Worm (Caenorhabditis elegans): ENCODE measurements around the gene cup-16.

The cup-16 gene

DNA sequence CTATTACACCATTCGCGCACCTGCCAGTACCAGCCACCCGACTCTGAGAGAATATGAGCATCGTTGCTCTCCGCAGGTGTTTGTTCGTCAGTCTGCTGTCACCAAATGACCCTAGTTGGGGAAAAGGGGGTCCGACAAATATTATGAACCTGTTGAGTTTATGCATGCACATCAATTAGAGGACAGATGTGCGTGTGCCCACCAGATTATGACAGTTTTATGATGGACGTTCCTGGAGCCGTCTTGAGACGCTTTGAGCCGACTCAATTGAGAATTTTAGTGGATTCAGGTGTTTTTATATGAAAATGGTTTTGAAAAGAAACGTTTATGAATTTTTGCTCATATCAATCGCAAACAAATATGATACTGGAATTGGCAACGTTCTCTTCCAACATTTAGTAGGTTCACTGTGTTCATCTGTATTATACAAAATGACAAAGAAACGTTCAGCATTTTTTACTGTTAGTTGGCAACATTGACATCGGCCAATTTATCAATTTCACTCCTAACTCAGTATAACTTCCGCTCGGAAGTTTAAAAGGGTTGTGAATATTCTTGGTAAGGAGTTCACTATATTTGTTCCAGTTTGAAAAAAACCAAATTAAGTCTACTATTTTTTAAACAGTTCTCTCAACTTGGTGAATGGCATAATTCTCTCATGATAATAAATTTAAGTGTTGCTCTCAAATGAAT, 40.4 kb downstream of the cup-16 start (continued):
- peak in 1 of 3 experiments; percentile 55 for TF ChIP-seq lin-35 (GFP tag; optimal IDR thresholded peaks at IDR 0.05)
- TF ChIP-seq egl-44 (GFP tag; IDR thresholded peaks at IDR 0.05) = 0 out of 2 replicates have a peak, but pooled peaks have one; percentile 10
- peak; percentile 96 for TF ChIP-seq ama-1 (optimal IDR thresholded peaks at IDR 0.05)
- no peak for TF ChIP-seq ama-1 (GFP tag; optimal IDR thresholded peaks at IDR 0.05)
- TF ChIP-seq zim-3 (tag; optimal IDR thresholded peaks at IDR 0.05) = no peak
- peak; percentile 86; the same call in 1 of the 2 replicates for TF ChIP-seq Y56A3A.18 (GFP tag; IDR thresholded peaks at IDR 0.05)
- TF ChIP-seq ztf-18 (tag; optimal IDR thresholded peaks at IDR 0.05) = peak; percentile 7
- no peak for TF ChIP-seq bed-2 (GFP tag; IDR thresholded peaks at IDR 0.05)
- no peak for TF ChIP-seq ceh-91 (GFP tag; IDR thresholded peaks at IDR 0.05)
- no peak for TF ChIP-seq sptf-2 (GFP tag; optimal IDR thresholded peaks at IDR 0.05)
- TF ChIP-seq ztf-22 (GFP tag; optimal IDR thresholded peaks at IDR 0.05) = peak; percentile 62
- TF ChIP-seq lin-54 (GFP tag; optimal IDR thresholded peaks at IDR 0.05) = peak; percentile 46
- peak; percentile 4 for TF ChIP-seq ZK185.1 (tag; optimal IDR thresholded peaks at IDR 0.05; ENCODE audit: poor library complexity, severe bottlenecking)
- TF ChIP-seq mxl-1 (tag; optimal IDR thresholded peaks at IDR 0.05) = peak; percentile 63
- peak; percentile 68 for TF ChIP-seq lin-40 (tag; optimal IDR thresholded peaks at IDR 0.05)
- TF ChIP-seq F39B2.1 (GFP tag; IDR thresholded peaks at IDR 0.05) = no peak
- no peak for TF ChIP-seq athp-1 (tag; optimal IDR thresholded peaks at IDR 0.05)
- no peak for TF ChIP-seq attf-3 (GFP tag; conservative IDR thresholded peaks at IDR 0.05)
- TF ChIP-seq ztf-3 (GFP tag; optimal IDR thresholded peaks at IDR 0.05) = peak; percentile 77
- no peak for TF ChIP-seq ztf-26 (tag; optimal IDR thresholded peaks at IDR 0.05)
- no peak for TF ChIP-seq pha-4 (tag; optimal IDR thresholded peaks at IDR 0.05)
- peak; percentile 39 to 41 for TF ChIP-seq let-607 (tag; optimal IDR thresholded peaks at IDR 0.05)
- no peak for TF ChIP-seq rpc-1 (optimal IDR thresholded peaks at IDR 0.05)
- TF ChIP-seq rpc-1 (tag; optimal IDR thresholded peaks at IDR 0.05) = no peak
- no peak for TF ChIP-seq egl-18 (GFP tag; IDR thresholded peaks at IDR 0.05)
- TF ChIP-seq chd-7 (tag; optimal IDR thresholded peaks at IDR 0.05) = peak; percentile 86
- peak; percentile 75 for TF ChIP-seq dox-1 (GFP tag; IDR thresholded peaks at IDR 0.05)
- TF ChIP-seq madf-6 (GFP tag; IDR thresholded peaks at IDR 0.05) = peak; percentile 32; the same call in 1 of the 2 replicates
- TF ChIP-seq nhr-27 (tag; optimal IDR thresholded peaks at IDR 0.05) = peak; percentile 54
- TF ChIP-seq T07F8.4 (tag; optimal IDR thresholded peaks at IDR 0.05) = peak; percentile 6
- peak; percentile 55; the same call in 1 of the 2 replicates for TF ChIP-seq ceh-40 (GFP tag; IDR thresholded peaks at IDR 0.05)
- peak; percentile 70 for TF ChIP-seq zfh-2 (GFP tag; conservative IDR thresholded peaks at IDR 0.05)
- no peak for TF ChIP-seq lsy-27 (tag; optimal IDR thresholded peaks at IDR 0.05; ENCODE audit: borderline replicate concordance, insufficient read depth)
- TF ChIP-seq K11D2.4 (GFP tag; IDR thresholded peaks at IDR 0.05) = peak; percentile 78
- peak; percentile 90 for TF ChIP-seq tlf-1 (GFP tag; optimal IDR thresholded peaks at IDR 0.05)
- TF ChIP-seq ztf-6 (GFP tag; IDR thresholded peaks at IDR 0.05) = no peak
- TF ChIP-seq let-526 (GFP tag; IDR thresholded peaks at IDR 0.05) = peak; percentile 51
- TF ChIP-seq rcor-1 (GFP tag; IDR thresholded peaks at IDR 0.05) = 0 out of 2 replicates have a peak, but pooled peaks have one; percentile 9
- TF ChIP-seq attf-6 (GFP tag; IDR thresholded peaks at IDR 0.05) = no peak
- TF ChIP-seq F33H1.4 (GFP tag; IDR thresholded peaks at IDR 0.05) = no peak
- TF ChIP-seq ccch-3 (GFP tag; optimal IDR thresholded peaks at IDR 0.05) = no peak
- no peak for TF ChIP-seq F10E7.11 (tag; optimal IDR thresholded peaks at IDR 0.05)
- no peak for TF ChIP-seq nhr-120 (GFP tag; IDR thresholded peaks at IDR 0.05)
- TF ChIP-seq unc-62 (GFP tag; optimal IDR thresholded peaks at IDR 0.05) = no peak
- no peak for TF ChIP-seq F57A8.1 (GFP tag; optimal IDR thresholded peaks at IDR 0.05)
- no peak for TF ChIP-seq hsf-1 (GFP tag; IDR thresholded peaks at IDR 0.05)
- TF ChIP-seq mes-4 (tag; optimal IDR thresholded peaks at IDR 0.05) = no peak
- 0 out of 2 replicates have a peak, but pooled peaks have one; percentile 80 for TF ChIP-seq F37B4.10 (GFP tag; IDR thresholded peaks at IDR 0.05)

Measured in whole organism, young adult.